Fruit fly (Drosophila melanogaster): ENCODE data around the gene I-t.

I-t gene

dm6 chr3R:11700314-11700713 lies 3.5 kb upstream of the I-t start, which contains the start of gene CG14718:
Gene CG14718, plus strand, starts transcription at chr3R:11700614.
- TF ChIP-seq CG16863 (GFP tag; optimal IDR thresholded peaks at IDR 0.05), result no peak
- TF ChIP-seq jigr1 (GFP tag; IDR thresholded peaks at IDR 0.05), result no peak
- TF ChIP-seq zf30C (GFP tag; optimal IDR thresholded peaks at IDR 0.05), result no peak
- no peak for TF ChIP-seq eve (GFP tag; optimal IDR thresholded peaks at IDR 0.05)
- no peak for TF ChIP-seq CG11456 (GFP tag; IDR thresholded peaks at IDR 0.05)
- TF ChIP-seq Deaf1 (tag; optimal IDR thresholded peaks at IDR 0.05), result no peak
- TF ChIP-seq prd (optimal IDR thresholded peaks at IDR 0.05), result no peak
- TF ChIP-seq prd (GFP tag; IDR thresholded peaks at IDR 0.05), result no peak
- no peak for TF ChIP-seq CG3163 (GFP tag; optimal IDR thresholded peaks at IDR 0.05)
- no peak for TF ChIP-seq Tbp (GFP tag; optimal IDR thresholded peaks at IDR 0.05)
- TF ChIP-seq Dp (GFP tag; optimal IDR thresholded peaks at IDR 0.05), result no peak
- TF ChIP-seq CG9609 (GFP tag; optimal IDR thresholded peaks at IDR 0.05), result no peak
- TF ChIP-seq Ets97D (GFP tag; optimal IDR thresholded peaks at IDR 0.05), result no peak
- no peak for TF ChIP-seq bab2 (GFP tag; optimal IDR thresholded peaks at IDR 0.05)
- TF ChIP-seq hth (optimal IDR thresholded peaks at IDR 0.05), result no peak

DNA sequence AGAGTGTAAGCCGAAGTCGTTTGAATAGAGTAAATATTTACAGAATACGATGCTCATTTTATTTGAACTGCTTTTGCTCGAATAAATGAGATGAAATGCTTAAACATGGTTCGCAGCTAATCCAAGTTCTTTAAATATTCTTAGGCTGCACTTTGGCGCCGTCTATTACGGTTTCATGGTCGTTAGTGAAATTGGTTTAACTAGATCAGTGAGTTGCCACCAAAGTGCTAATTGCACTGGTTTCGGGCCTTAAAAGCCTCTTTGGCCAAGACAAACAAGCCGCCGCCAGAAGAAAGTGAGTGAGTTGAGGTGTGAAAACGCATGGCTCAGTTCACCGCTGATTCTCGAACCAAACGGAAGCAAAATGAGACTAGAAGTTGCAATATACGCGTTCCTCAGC lies 7.5 kb downstream of the I-t start, which contains the start of gene CG14720:
TSS of gene CG14720 (plus strand) at position 301 of the 400 bp plus-strand sequence.
- TF ChIP-seq CG42726 (GFP tag; IDR thresholded peaks at IDR 0.05; ENCODE audit: partially characterized antibody), result no peak
- TF ChIP-seq CG12391 (tag; optimal IDR thresholded peaks at IDR 0.05), result no peak
- TF ChIP-seq Ada2b (GFP tag; IDR thresholded peaks at IDR 0.05), result no peak
- no peak for TF ChIP-seq stwl (tag; optimal IDR thresholded peaks at IDR 0.05)
- TF ChIP-seq Nf-YC (tag; optimal IDR thresholded peaks at IDR 0.05), result no peak
- no peak for TF ChIP-seq aop (GFP tag; IDR thresholded peaks at IDR 0.05)
- no peak for TF ChIP-seq Trl (optimal IDR thresholded peaks at IDR 0.05)
- TF ChIP-seq Trl (GFP tag; optimal IDR thresholded peaks at IDR 0.05), result no peak
- no peak for TF ChIP-seq CG8089 (GFP tag; optimal IDR thresholded peaks at IDR 0.05)
- TF ChIP-seq CG7556 (GFP tag; optimal IDR thresholded peaks at IDR 0.05), result no peak
- no peak for TF ChIP-seq lov (optimal IDR thresholded peaks at IDR 0.05)
- no peak for TF ChIP-seq lov (GFP tag; IDR thresholded peaks at IDR 0.05)
- no peak for TF ChIP-seq slp2 (GFP tag; optimal IDR thresholded peaks at IDR 0.05)
- TF ChIP-seq CG10209 (GFP tag; optimal IDR thresholded peaks at IDR 0.05), result no peak
- no peak for TF ChIP-seq slou (GFP tag; optimal IDR thresholded peaks at IDR 0.05)
- no peak for TF ChIP-seq grau (tag; optimal IDR thresholded peaks at IDR 0.05)
- no peak for TF ChIP-seq hbn (GFP tag; IDR thresholded peaks at IDR 0.05; ENCODE audit: partially characterized antibody)
- TF ChIP-seq usp (GFP tag; optimal IDR thresholded peaks at IDR 0.05), result no peak
- no peak for TF ChIP-seq CG6683 (GFP tag; optimal IDR thresholded peaks at IDR 0.05)

- TF ChIP-seq CG3281 (GFP tag; optimal IDR thresholded peaks at IDR 0.05), result no peak
- no peak for TF ChIP-seq jing (GFP tag; optimal IDR thresholded peaks at IDR 0.05)
- TF ChIP-seq CG10979 (tag; optimal IDR thresholded peaks at IDR 0.05), result no peak
- TF ChIP-seq chif (GFP tag; optimal IDR thresholded peaks at IDR 0.05), result no peak
- TF ChIP-seq Deaf1 (tag; optimal IDR thresholded peaks at IDR 0.05), result peak; percentile 7
- TF ChIP-seq lola (GFP tag; optimal IDR thresholded peaks at IDR 0.05), result no peak
- no peak for TF ChIP-seq sqz (GFP tag; optimal IDR thresholded peaks at IDR 0.05)
- TF ChIP-seq CG16863 (GFP tag; optimal IDR thresholded peaks at IDR 0.05), result no peak
- no peak for TF ChIP-seq Adf1 (GFP tag; IDR thresholded peaks at IDR 0.05)
- TF ChIP-seq BEAF-32 (GFP tag; optimal IDR thresholded peaks at IDR 0.05), result no peak
- TF ChIP-seq Jarid2 (GFP tag; optimal IDR thresholded peaks at IDR 0.05), result peak; percentile 4
- no peak for TF ChIP-seq CG6175 (GFP tag; IDR thresholded peaks at IDR 0.05)
- no peak for TF ChIP-seq Hr3 (GFP tag; optimal IDR thresholded peaks at IDR 0.05)
- TF ChIP-seq CG17361 (GFP tag; IDR thresholded peaks at IDR 0.05), result no peak
- TF ChIP-seq CG5180 (GFP tag; optimal IDR thresholded peaks at IDR 0.05), result peak; percentile 67
- no peak for TF ChIP-seq CG31365 (tag; optimal IDR thresholded peaks at IDR 0.05)
- TF ChIP-seq CG10462 (GFP tag; optimal IDR thresholded peaks at IDR 0.05), result no peak
- TF ChIP-seq chinmo (GFP tag; IDR thresholded peaks at IDR 0.05; ENCODE audit: partially characterized antibody), result 0 out of 4 replicates have a peak, but pooled peaks have one; percentile 22
- no peak for TF ChIP-seq Dad (GFP tag; optimal IDR thresholded peaks at IDR 0.05)
- peak; percentile 57 for TF ChIP-seq scrt (GFP tag; optimal IDR thresholded peaks at IDR 0.05)
Observed at dm6 chr3R:11721593-11721992, 17.8 kb downstream of the I-t start, which contains the start of gene CG12594. Gene CG12594, plus strand, starts transcription at chr3R:11721734.
